Fruit fly (Drosophila melanogaster): ENCODE measurements around the gene RnpS1.

RnpS1 gene

DNA sequence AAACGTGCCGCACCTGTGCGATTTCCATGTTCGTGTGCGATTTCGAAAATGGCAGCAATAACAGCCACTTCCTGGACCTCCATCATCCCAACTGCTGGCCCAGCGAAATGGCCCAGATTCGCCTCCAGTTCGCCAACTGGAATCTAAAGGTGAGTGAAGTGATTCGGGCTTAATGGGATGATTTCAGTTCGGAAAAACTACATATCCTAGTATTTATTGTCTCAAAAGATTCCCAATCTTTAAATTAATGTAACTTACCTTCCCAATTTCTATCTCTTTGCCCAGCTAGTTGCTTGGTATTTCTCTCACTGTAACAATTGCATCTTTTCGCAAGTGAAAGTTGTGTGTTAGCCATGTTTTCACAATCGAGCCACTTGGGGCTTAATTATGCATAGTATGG is 30.1 kb downstream of the RnpS1 start:
- TF ChIP-seq Aef1 (GFP tag; IDR thresholded peaks at IDR 0.05) (no peak), Hand (GFP tag; optimal IDR thresholded peaks at IDR 0.05) (no peak), crp (GFP tag; optimal IDR thresholded peaks at IDR 0.05) (no peak), Abd-B (GFP tag; optimal IDR thresholded peaks at IDR 0.05) (no peak), HLH54F (GFP tag; optimal IDR thresholded peaks at IDR 0.05) (no peak), D19A (tag; optimal IDR thresholded peaks at IDR 0.05) (no peak), CG8388 (GFP tag; optimal IDR thresholded peaks at IDR 0.05) (no peak), ato (GFP tag; IDR thresholded peaks at IDR 0.05; ENCODE audit: partially characterized antibody) (no peak)

DNA sequence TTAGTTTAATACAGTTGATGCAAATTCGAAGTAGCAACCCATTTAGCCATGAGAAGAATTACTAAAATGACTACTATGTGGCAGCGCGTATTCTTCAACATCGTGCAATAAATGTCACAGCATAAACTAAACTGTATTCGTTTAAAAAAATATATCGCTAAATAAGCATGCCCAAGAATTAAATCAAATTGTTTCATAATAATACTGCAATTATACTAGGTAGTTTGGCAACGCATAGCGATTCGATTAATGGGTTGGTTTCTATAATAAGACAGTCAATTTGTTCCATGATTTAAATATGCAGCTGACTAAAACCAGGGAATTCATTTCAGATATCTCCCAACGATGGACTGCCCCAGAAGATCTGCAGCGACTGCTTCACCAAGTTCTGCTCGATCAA is 31.3 kb downstream of the RnpS1 start, which contains the start of gene CG33654:
Gene CG33654, minus strand, starts transcription at position 101 of the 400 bp plus-strand sequence.
- TF ChIP-seq CG11504 (tag; optimal IDR thresholded peaks at IDR 0.05), result no peak
- no peak for TF ChIP-seq Nf-YC (tag; optimal IDR thresholded peaks at IDR 0.05)
- no peak for TF ChIP-seq NfI (GFP tag; optimal IDR thresholded peaks at IDR 0.05)
- no peak for TF ChIP-seq CG4730 (GFP tag; IDR thresholded peaks at IDR 0.05)
- no peak for TF ChIP-seq cwo (GFP tag; optimal IDR thresholded peaks at IDR 0.05)
- TF ChIP-seq HmgZ (tag; optimal IDR thresholded peaks at IDR 0.05), result no peak
- no peak for TF ChIP-seq CG2889 (GFP tag; IDR thresholded peaks at IDR 0.05)
- TF ChIP-seq B-H2 (GFP tag; optimal IDR thresholded peaks at IDR 0.05), result no peak
- TF ChIP-seq CG9876 (GFP tag; optimal IDR thresholded peaks at IDR 0.05), result no peak
- TF ChIP-seq CG3995 (GFP tag; optimal IDR thresholded peaks at IDR 0.05), result no peak
- TF ChIP-seq CG11398 (GFP tag; optimal IDR thresholded peaks at IDR 0.05), result no peak
- no peak for TF ChIP-seq insv (GFP tag; optimal IDR thresholded peaks at IDR 0.05)
- TF ChIP-seq CG31224 (GFP tag; IDR thresholded peaks at IDR 0.05), result no peak
- no peak for TF ChIP-seq kay (GFP tag; optimal IDR thresholded peaks at IDR 0.05)
- no peak for TF ChIP-seq zfh1 (GFP tag; IDR thresholded peaks at IDR 0.05)
- no peak for TF ChIP-seq CG11560 (tag; IDR thresholded peaks at IDR 0.05)
- no peak for TF ChIP-seq Lhr (GFP tag; optimal IDR thresholded peaks at IDR 0.05)
- no peak for TF ChIP-seq CG6765 (GFP tag; optimal IDR thresholded peaks at IDR 0.05)
- TF ChIP-seq CG8290 (GFP tag; optimal IDR thresholded peaks at IDR 0.05), result no peak
- no peak for TF ChIP-seq CG8290 (tag; optimal IDR thresholded peaks at IDR 0.05)
- TF ChIP-seq cas (GFP tag; IDR thresholded peaks at IDR 0.05), result no peak

DNA sequence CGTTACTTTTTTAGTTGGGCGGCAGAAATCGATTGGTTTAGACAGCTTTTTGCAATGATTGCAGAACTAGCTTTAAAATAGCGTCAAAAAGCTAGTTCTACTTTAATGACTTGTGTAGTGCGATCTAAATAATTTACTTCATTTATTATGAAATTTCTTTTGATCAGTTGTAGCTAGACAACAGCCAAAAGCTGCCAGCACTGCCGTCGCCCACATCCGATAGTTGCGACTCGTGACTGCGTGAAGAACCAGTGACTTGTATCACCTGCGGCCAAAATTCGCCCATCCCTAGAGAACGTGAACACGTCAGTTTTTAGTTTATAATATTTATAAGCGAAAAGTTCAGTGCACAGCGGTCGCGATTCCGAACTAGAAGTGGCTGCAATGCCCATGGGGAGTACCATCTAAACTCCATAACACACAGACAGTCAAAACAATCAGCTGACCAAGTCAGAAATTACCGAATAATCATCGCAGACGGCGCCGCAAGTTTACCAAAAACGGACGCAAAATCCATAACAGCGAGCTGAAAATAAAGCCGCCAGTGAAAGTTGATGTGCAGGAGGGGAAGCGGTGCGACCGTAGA is 34.9 kb downstream of the RnpS1 start, which contains the start of gene P58IPK:
Gene P58IPK, plus strand, starts transcription at position 280 of the 586 bp plus-strand sequence.
- TF ChIP-seq croc (GFP tag; conservative IDR thresholded peaks at IDR 0.05), result peak; percentile 16; the same call in 1 of the 3 replicates
- no peak for TF ChIP-seq jing (GFP tag; optimal IDR thresholded peaks at IDR 0.05)
- TF ChIP-seq CG18262 (tag; optimal IDR thresholded peaks at IDR 0.05), result peak; percentile 35
- TF ChIP-seq CG2875 (GFP tag; optimal IDR thresholded peaks at IDR 0.05), result no peak
- peak; percentile 71 for TF ChIP-seq CG7372 (GFP tag; IDR thresholded peaks at IDR 0.05)
- no peak for TF ChIP-seq sqz (GFP tag; optimal IDR thresholded peaks at IDR 0.05)
- peak; percentile 22 for TF ChIP-seq CG16815 (GFP tag; optimal IDR thresholded peaks at IDR 0.05)
- no peak for TF ChIP-seq wor (GFP tag; IDR thresholded peaks at IDR 0.05)
- TF ChIP-seq Tbp (GFP tag; optimal IDR thresholded peaks at IDR 0.05), result no peak
- TF ChIP-seq Dfd (GFP tag; optimal IDR thresholded peaks at IDR 0.05), result no peak
- no peak for TF ChIP-seq TFAM (GFP tag; optimal IDR thresholded peaks at IDR 0.05)
- TF ChIP-seq Bgb (GFP tag; IDR thresholded peaks at IDR 0.05; ENCODE audit: partially characterized antibody), result peak; percentile 98
- peak; percentile 40 for TF ChIP-seq CG8290 (GFP tag; optimal IDR thresholded peaks at IDR 0.05)
- peak in 1 of 2 experiments; percentile 87 for TF ChIP-seq CG8290 (tag; optimal IDR thresholded peaks at IDR 0.05)
- no peak for TF ChIP-seq Gsc (GFP tag; IDR thresholded peaks at IDR 0.05)
- TF ChIP-seq unpg (GFP tag; optimal IDR thresholded peaks at IDR 0.05), result peak; percentile 14
- no peak for TF ChIP-seq lov (optimal IDR thresholded peaks at IDR 0.05)
- TF ChIP-seq lov (GFP tag; IDR thresholded peaks at IDR 0.05), result 0 out of 3 replicates have a peak, but pooled peaks have one; percentile 37
- TF ChIP-seq CG34224 (GFP tag; IDR thresholded peaks at IDR 0.05; ENCODE audit: partially characterized antibody), result peak; percentile 92
- peak; percentile 68 for TF ChIP-seq Dip3 (GFP tag; optimal IDR thresholded peaks at IDR 0.05)
- TF ChIP-seq zfh2 (GFP tag; optimal IDR thresholded peaks at IDR 0.05), result peak; percentile 80
- peak; percentile 9 for TF ChIP-seq fd96Cb (tag; optimal IDR thresholded peaks at IDR 0.05)
- peak; percentile 98 for TF ChIP-seq Sry-β (GFP tag; optimal IDR thresholded peaks at IDR 0.05)
